Fruit fly (Drosophila melanogaster): ENCODE data around the gene CG6761.

CG6761 gene

DNA sequence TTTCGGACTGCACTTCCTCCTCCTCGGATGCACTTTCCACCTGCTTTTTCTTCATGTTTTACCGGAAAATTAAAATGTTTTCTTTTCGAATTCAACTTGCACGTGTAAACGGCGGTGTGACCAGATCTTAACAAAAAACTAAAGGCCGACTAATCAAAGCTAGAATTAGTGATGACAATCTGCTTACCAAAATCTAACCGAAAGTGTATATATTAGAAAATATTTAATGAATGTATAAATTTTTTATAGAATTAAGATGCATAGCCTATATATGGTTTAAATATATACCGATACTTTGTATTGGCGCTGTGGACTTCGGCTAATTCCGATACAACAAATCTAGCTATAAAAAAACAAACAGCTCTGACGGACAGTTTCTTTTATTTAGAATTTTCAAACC, 15.5 kb upstream of the CG6761 start, which contains the start of the genes CG18178 and CG14174 (continued):
- peak; percentile 36 for TF ChIP-seq CG9215 (GFP tag; IDR thresholded peaks at IDR 0.05)
- peak; percentile 68 for TF ChIP-seq Oli (tag; optimal IDR thresholded peaks at IDR 0.05)
- 0 out of 3 replicates have a peak, but pooled peaks have one; percentile 26 for TF ChIP-seq knrl (GFP tag; IDR thresholded peaks at IDR 0.05; ENCODE audit: partially characterized antibody)
- TF ChIP-seq CG9609 (GFP tag; optimal IDR thresholded peaks at IDR 0.05) = no peak
- peak; percentile 70 for TF ChIP-seq zfh1 (GFP tag; IDR thresholded peaks at IDR 0.05)
- TF ChIP-seq Dref (GFP tag; IDR thresholded peaks at IDR 0.05) = no peak; the same call in 1 of the 2 replicates
- TF ChIP-seq CG1603 (tag; optimal IDR thresholded peaks at IDR 0.05) = no peak
- TF ChIP-seq tap (tag; optimal IDR thresholded peaks at IDR 0.05) = peak; percentile 42
- no peak for TF ChIP-seq Camta (GFP tag; optimal IDR thresholded peaks at IDR 0.05)
- peak; percentile 78 for TF ChIP-seq CG18262 (tag; optimal IDR thresholded peaks at IDR 0.05)
- no peak for TF ChIP-seq CG7271 (tag; optimal IDR thresholded peaks at IDR 0.05)
- no peak for TF ChIP-seq da (GFP tag; optimal IDR thresholded peaks at IDR 0.05)
- TF ChIP-seq Hr78 (GFP tag; optimal IDR thresholded peaks at IDR 0.05) = no peak
- TF ChIP-seq CG8388 (GFP tag; optimal IDR thresholded peaks at IDR 0.05) = peak; percentile 45
- TF ChIP-seq CG4424 (GFP tag; optimal IDR thresholded peaks at IDR 0.05) = peak; percentile 74
- no peak for TF ChIP-seq CG15073 (GFP tag; optimal IDR thresholded peaks at IDR 0.05)
- TF ChIP-seq CG10979 (tag; optimal IDR thresholded peaks at IDR 0.05) = peak; percentile 74
- TF ChIP-seq ems (GFP tag; optimal IDR thresholded peaks at IDR 0.05) = no peak
- no peak for TF ChIP-seq CG7745 (tag; optimal IDR thresholded peaks at IDR 0.05)
- TF ChIP-seq phol (tag; optimal IDR thresholded peaks at IDR 0.05) = peak; percentile 77
- peak; percentile 96 for TF ChIP-seq Sry-β (GFP tag; optimal IDR thresholded peaks at IDR 0.05)
- peak; percentile 56 for TF ChIP-seq unpg (GFP tag; optimal IDR thresholded peaks at IDR 0.05)
- TF ChIP-seq CG15696 (tag; optimal IDR thresholded peaks at IDR 0.05) = peak; percentile 85
- peak; percentile 81 for TF ChIP-seq CG4820 (GFP tag; optimal IDR thresholded peaks at IDR 0.05)
- no peak for TF ChIP-seq tx (GFP tag; optimal IDR thresholded peaks at IDR 0.05)
- TF ChIP-seq Antp (GFP tag; optimal IDR thresholded peaks at IDR 0.05) = no peak
- TF ChIP-seq ind (GFP tag; optimal IDR thresholded peaks at IDR 0.05) = peak; percentile 80
- peak; percentile 48 for TF ChIP-seq cato (GFP tag; optimal IDR thresholded peaks at IDR 0.05; ENCODE audit: borderline replicate concordance)
- no peak for TF ChIP-seq Doc2 (GFP tag; IDR thresholded peaks at IDR 0.05)
- peak; percentile 74 for TF ChIP-seq nerfin-1 (tag; optimal IDR thresholded peaks at IDR 0.05)
- TF ChIP-seq ATbp (GFP tag; optimal IDR thresholded peaks at IDR 0.05) = peak; percentile 25
- TF ChIP-seq Pdp1 (GFP tag; optimal IDR thresholded peaks at IDR 0.05) = no peak
- TF ChIP-seq CG10654 (GFP tag; optimal IDR thresholded peaks at IDR 0.05) = peak; percentile 49
- peak; percentile 71 for TF ChIP-seq Med (GFP tag)
- peak; percentile 31; the same call in 1 of the 2 replicates for TF ChIP-seq onecut (GFP tag; IDR thresholded peaks at IDR 0.05)
- peak; percentile 69 for TF ChIP-seq CG4617 (GFP tag; optimal IDR thresholded peaks at IDR 0.05; ENCODE audit: borderline replicate concordance)
- TF ChIP-seq CG13123 (GFP tag; optimal IDR thresholded peaks at IDR 0.05) = peak; percentile 42
- peak; percentile 25 for TF ChIP-seq Hsf (GFP tag; optimal IDR thresholded peaks at IDR 0.05)
- TF ChIP-seq pan (optimal IDR thresholded peaks at IDR 0.05) = no peak
- peak in 1 of 2 experiments; percentile 51 for TF ChIP-seq pan (GFP tag; optimal IDR thresholded peaks at IDR 0.05 in 1 of 2, IDR thresholded peaks at IDR 0.05 in 1 of 2)
- TF ChIP-seq maf-S (GFP tag; optimal IDR thresholded peaks at IDR 0.05) = no peak
- TF ChIP-seq Bteb2 (GFP tag; optimal IDR thresholded peaks at IDR 0.05) = no peak
- TF ChIP-seq wek (GFP tag; optimal IDR thresholded peaks at IDR 0.05) = no peak
- TF ChIP-seq CG17361 (GFP tag; IDR thresholded peaks at IDR 0.05) = peak; percentile 89
- peak; percentile 35 for TF ChIP-seq CG4328 (GFP tag; optimal IDR thresholded peaks at IDR 0.05)
- 0 out of 3 replicates have a peak, but pooled peaks have one; percentile 24 for TF ChIP-seq CG2889 (GFP tag; IDR thresholded peaks at IDR 0.05)
- peak; percentile 48 for TF ChIP-seq cwo (GFP tag; optimal IDR thresholded peaks at IDR 0.05)
- peak; percentile 65 for TF ChIP-seq Aef1 (GFP tag; IDR thresholded peaks at IDR 0.05)
- peak; percentile 38 for TF ChIP-seq Usf (GFP tag; optimal IDR thresholded peaks at IDR 0.05)
- no peak for TF ChIP-seq Deaf1 (tag; optimal IDR thresholded peaks at IDR 0.05)
